Worm (Caenorhabditis elegans): ENCODE data around the gene srz-100.

DNA sequence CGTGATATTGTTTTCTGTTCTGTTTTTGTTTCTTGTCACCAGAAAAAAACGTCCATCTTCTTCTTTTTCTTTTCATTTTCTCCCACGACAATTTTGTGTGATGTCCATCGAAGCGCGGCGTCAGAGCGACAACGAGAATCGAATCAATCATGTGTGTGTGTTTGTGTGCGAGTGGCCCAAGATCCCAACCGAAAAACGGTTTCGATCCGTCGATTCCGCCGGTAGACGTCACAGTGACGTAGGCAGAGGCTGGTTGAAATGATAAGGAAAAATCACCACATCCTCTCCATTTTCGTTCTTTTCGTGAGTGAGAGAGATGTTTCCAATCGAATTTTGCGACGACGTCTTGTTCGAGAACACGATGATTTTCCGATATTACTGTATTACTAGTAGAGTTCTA, 48.9 kb downstream of the srz-100 start:
- no peak for TF ChIP-seq egl-18 (GFP tag; IDR thresholded peaks at IDR 0.05)
- TF ChIP-seq egl-44 (GFP tag; IDR thresholded peaks at IDR 0.05), result no peak

Measured in whole organism, young adult.